Worm (Caenorhabditis elegans) whole organism, late embryonic: ENCODE results near the gene F49C12.5.

Experiments used
- C38D4.7 ChIP-seq: fragments of 200-800 bp; sonication (Bioruptor generic); optimal IDR thresholded peaks from 2 replicates; lab custom pipeline; 2018; ENCODE audit warnings: mild to moderate bottlenecking, missing genetic modification characterization, moderate library complexity, missing compliant biosample characterization
- Y22D7AL.16 ChIP-seq: sonication (generic microtip); optimal IDR thresholded peaks from 2 replicates; lab custom pipeline; 2016; ENCODE audit warnings: missing genetic modification characterization, missing compliant biosample characterization
- ahr-1 ChIP-seq: sonication (generic microtip); optimal IDR thresholded peaks from 2 replicates; lab custom pipeline; 2016; ENCODE audit warnings: missing genetic modification characterization, missing compliant biosample characterization
- ceh-14 ChIP-seq: sonication (generic microtip); optimal IDR thresholded peaks from 2 replicates; lab custom pipeline; 2016; ENCODE audit warnings: missing genotype, missing genetic modification characterization, missing compliant biosample characterization
- ceh-19 ChIP-seq: fragments of 200-800 bp; sonication (Bioruptor generic); optimal IDR thresholded peaks from 2 replicates; lab custom pipeline; 2018; ENCODE audit warnings: mild to moderate bottlenecking, missing genetic modification characterization, missing compliant biosample characterization
- ceh-34 ChIP-seq: sonication (generic microtip); optimal IDR thresholded peaks from 2 replicates; lab custom pipeline; 2016; ENCODE audit warnings: mild to moderate bottlenecking, missing genetic modification characterization, missing compliant biosample characterization
- ceh-48 ChIP-seq: sonication (generic microtip); optimal IDR thresholded peaks from 2 replicates; lab custom pipeline; 2016; ENCODE audit warnings: missing genetic modification characterization, inconsistent platforms, missing compliant biosample characterization
- ceh-9 ChIP-seq: sonication (generic microtip); optimal IDR thresholded peaks from 2 replicates; lab custom pipeline; 2016; ENCODE audit warnings: mild to moderate bottlenecking, missing genetic modification characterization, inconsistent platforms, missing compliant biosample characterization
- che-1 ChIP-seq: sonication (generic microtip); optimal IDR thresholded peaks from 2 replicates; lab custom pipeline; 2016; ENCODE audit warnings: mild to moderate bottlenecking, missing genetic modification characterization, missing compliant biosample characterization
- dve-1 ChIP-seq: sonication (generic microtip); optimal IDR thresholded peaks from 2 replicates; lab custom pipeline; 2017; ENCODE audit warnings: antibody characterized with exemption, mild to moderate bottlenecking, missing genetic modification characterization, missing compliant biosample characterization
- elt-2 ChIP-seq: sonication (generic microtip); optimal IDR thresholded peaks from 2 replicates; lab custom pipeline; 2016; ENCODE audit warnings: missing genetic modification reagents, missing genetic modification characterization, missing compliant biosample characterization
- ets-4 ChIP-seq: sonication (generic microtip); optimal IDR thresholded peaks from 2 replicates; lab custom pipeline; 2016; ENCODE audit warnings: missing genetic modification characterization, missing compliant biosample characterization
- eyg-1 ChIP-seq: sonication (generic microtip); optimal IDR thresholded peaks from 2 replicates; lab custom pipeline; 2016; ENCODE audit warnings: missing genotype, missing genetic modification characterization, missing compliant biosample characterization
- fax-1 ChIP-seq: sonication (generic microtip); optimal IDR thresholded peaks from 2 replicates; lab custom pipeline; 2016; ENCODE audit warnings: missing genotype, missing genetic modification characterization, missing compliant biosample characterization
- fkh-10 ChIP-seq: fragments of 150-350 bp; optimal IDR thresholded peaks from 2 replicates; lab custom pipeline; 2014; ENCODE audit warnings: missing biosample characterization, missing genetic modification reagents, missing genetic modification characterization
- gmeb-2 ChIP-seq: sonication (generic microtip); optimal IDR thresholded peaks from 2 replicates; lab custom pipeline; 2016; ENCODE audit warnings: missing genetic modification characterization, inconsistent platforms, missing compliant biosample characterization
- hlh-30 ChIP-seq: sonication (generic microtip); optimal IDR thresholded peaks from 2 replicates; lab custom pipeline; 2017; ENCODE audit warnings: antibody characterized with exemption, missing genetic modification characterization, missing compliant biosample characterization; ENCODE audit not compliant: insufficient read depth
- hlh-6 ChIP-seq: sonication (generic microtip); optimal IDR thresholded peaks from 2 replicates; lab custom pipeline; 2016; ENCODE audit warnings: missing genotype, missing genetic modification characterization, missing compliant biosample characterization
- lim-6 ChIP-seq: sonication (generic microtip); optimal IDR thresholded peaks from 2 replicates; lab custom pipeline; 2016; ENCODE audit warnings: missing genetic modification characterization, missing compliant biosample characterization
- mec-3 ChIP-seq: sonication (generic microtip); optimal IDR thresholded peaks from 2 replicates; lab custom pipeline; 2016; ENCODE audit warnings: borderline replicate concordance, missing genetic modification characterization, missing compliant biosample characterization
- nfya-1 ChIP-seq: sonication (generic microtip); optimal IDR thresholded peaks from 2 replicates; lab custom pipeline; 2017; ENCODE audit warnings: missing genetic modification characterization, mild to moderate bottlenecking, missing compliant biosample characterization, antibody characterized with exemption, moderate library complexity
- nhr-232 ChIP-seq: sonication (generic microtip); optimal IDR thresholded peaks from 2 replicates; lab custom pipeline; 2016; ENCODE audit warnings: missing genetic modification characterization, missing compliant biosample characterization
- odd-2 ChIP-seq: sonication (generic microtip); optimal IDR thresholded peaks from 2 replicates; lab custom pipeline; 2017; ENCODE audit warnings: antibody characterized with exemption, mild to moderate bottlenecking, missing genetic modification characterization, missing compliant biosample characterization
- pag-3 ChIP-seq: sonication (generic microtip); optimal IDR thresholded peaks from 2 replicates; lab custom pipeline; 2016; ENCODE audit warnings: missing compliant biosample characterization, missing genetic modification characterization, borderline replicate concordance
- pax-1 ChIP-seq: fragments of 150-350 bp; optimal IDR thresholded peaks from 2 replicates; lab custom pipeline; 2014; ENCODE audit warnings: missing biosample characterization, missing genetic modification characterization
- pha-2 ChIP-seq: sonication (generic microtip); optimal IDR thresholded peaks from 2 replicates; lab custom pipeline; 2017; ENCODE audit warnings: mild to moderate bottlenecking, missing genetic modification characterization, missing compliant biosample characterization
- pha-4 ChIP-seq: fragments of 150-350 bp; optimal IDR thresholded peaks from 2 replicates; lab custom pipeline; 2018; ENCODE audit warnings: missing biosample characterization, missing genetic modification reagents, missing genetic modification characterization
- pros-1 ChIP-seq: fragments of 150-350 bp; optimal IDR thresholded peaks from 2 replicates; lab custom pipeline; 2014; ENCODE audit warnings: missing biosample characterization, missing genetic modification reagents, missing genetic modification characterization
- ref-2 ChIP-seq: sonication (generic microtip); optimal IDR thresholded peaks from 2 replicates; lab custom pipeline; 2016; ENCODE audit warnings: missing genetic modification characterization, missing compliant biosample characterization
- rnt-1 ChIP-seq: sonication (generic microtip); optimal IDR thresholded peaks from 2 replicates; lab custom pipeline; 2016; ENCODE audit warnings: missing genetic modification characterization, missing compliant biosample characterization
- sox-2 ChIP-seq: fragments of 200-800 bp; sonication (Bioruptor generic); IDR thresholded peaks from 2 replicates; pipeline ENCODE4 v1.3.6; 2022; ENCODE audit warnings: missing genetic modification reagents, missing genetic modification characterization, missing compliant biosample characterization
- sox-4 ChIP-seq: sonication (generic microtip); optimal IDR thresholded peaks from 2 replicates; lab custom pipeline; 2017; ENCODE audit warnings: mild to moderate bottlenecking, missing genetic modification characterization, inconsistent platforms, missing compliant biosample characterization
- tbx-7 ChIP-seq: sonication (generic microtip); optimal IDR thresholded peaks from 2 replicates; lab custom pipeline; 2016; ENCODE audit warnings: missing genotype, missing genetic modification characterization, missing compliant biosample characterization
- unc-42 ChIP-seq: sonication (generic microtip); optimal IDR thresholded peaks from 2 replicates; lab custom pipeline; 2016; ENCODE audit warnings: missing genotype, missing genetic modification characterization, missing compliant biosample characterization
- unc-86 ChIP-seq: sonication (generic microtip); optimal IDR thresholded peaks from 2 replicates; lab custom pipeline; 2016; ENCODE audit warnings: missing genetic modification characterization, missing compliant biosample characterization

Gene F49C12.5

ce11 chrIV:9316068-9316681 lies 11.5 kb downstream of the F49C12.5 start, which contains the start of the genes F49C12.9 and rpn-7 (continued):
- peak; percentile 65 for TF ChIP-seq unc-42
- TF ChIP-seq pag-3 (tag; lab: Kevin White, UChicago) = no peak
- no peak for TF ChIP-seq ceh-9 (tag; lab: Kevin White, UChicago)
- TF ChIP-seq nfya-1 (tag; lab: Kevin White, UChicago) = peak; percentile 64
- peak; percentile 42 for TF ChIP-seq pha-2 (tag; lab: Kevin White, UChicago)
- TF ChIP-seq hlh-6 (tag; lab: Kevin White, UChicago) = peak; percentile 51
- peak; percentile 72 for TF ChIP-seq nhr-232 (tag; lab: Kevin White, UChicago)
- TF ChIP-seq sox-4 (tag; lab: Kevin White, UChicago) = no peak
- TF ChIP-seq odd-2 (tag; lab: Kevin White, UChicago) = peak; percentile 31
- no peak for TF ChIP-seq pha-4 (tag; lab: Kevin White, UChicago)
- no peak for TF ChIP-seq pros-1 (tag; lab: Kevin White, UChicago)
- peak; percentile 42 for TF ChIP-seq rnt-1 (tag; lab: Kevin White, UChicago)
- TF ChIP-seq Y22D7AL.16 (tag; lab: Kevin White, UChicago) = no peak
- no peak for TF ChIP-seq mec-3 (tag; lab: Kevin White, UChicago)
- peak; percentile 0 for TF ChIP-seq ahr-1 (tag; lab: Kevin White, UChicago)
- peak; percentile 73 for TF ChIP-seq ceh-14 (tag; lab: Kevin White, UChicago)
- peak; percentile 72 for TF ChIP-seq sox-2 (GFP tag; lab: Robert Waterston, UW)
- TF ChIP-seq ceh-19 (GFP tag; lab: Kevin White, UChicago) = peak; percentile 60
- TF ChIP-seq ets-4 (tag; lab: Kevin White, UChicago) = no peak
- no peak for TF ChIP-seq fkh-10 (GFP tag; lab: Kevin White, UChicago)
- TF ChIP-seq eyg-1 (tag; lab: Kevin White, UChicago) = peak; percentile 28

ce11 chrIV:9318147-9318546 lies 13.4 kb downstream of the F49C12.5 start:
- no peak for TF ChIP-seq hlh-30 (tag; lab: Kevin White, UChicago)
- no peak for TF ChIP-seq lim-6 (tag; lab: Kevin White, UChicago)

- TF ChIP-seq pax-1 (no peak), fax-1 (tag; lab: Kevin White, UChicago) (no peak), odd-2 (tag; lab: Kevin White, UChicago) (no peak), pag-3 (tag; lab: Kevin White, UChicago) (no peak), ref-2 (no peak), ceh-48 (tag; lab: Kevin White, UChicago) (no peak), gmeb-2 (no peak)
These were observed 14.4 kb downstream of the F49C12.5 start, which contains the start of the genes F49C12.11 and nemt-1 for ce11 chrIV:9319080-9319479. TSS of gene F49C12.11 (plus strand) at chrIV:9319380. TSS of gene nemt-1 (minus strand) at chrIV:9319439.

- TF ChIP-seq ceh-48 (tag; lab: Kevin White, UChicago) = no peak
- TF ChIP-seq dve-1 (tag; lab: Kevin White, UChicago) = no peak
- TF ChIP-seq che-1 (tag; lab: Kevin White, UChicago) = no peak
- no peak for TF ChIP-seq lim-6 (tag; lab: Kevin White, UChicago)
- no peak for TF ChIP-seq Y22D7AL.16 (tag; lab: Kevin White, UChicago)
- TF ChIP-seq tbx-7 (tag; lab: Kevin White, UChicago) = no peak
- TF ChIP-seq unc-86 (tag; lab: Kevin White, UChicago) = no peak
- TF ChIP-seq elt-2 = no peak
- TF ChIP-seq C38D4.7 (GFP tag; lab: Kevin White, UChicago) = no peak
- TF ChIP-seq ceh-34 (tag; lab: Kevin White, UChicago) = no peak
- no peak for TF ChIP-seq hlh-30 (tag; lab: Kevin White, UChicago)
These were observed 15.3 kb downstream of the F49C12.5 start for ce11 chrIV:9320023-9320422.
